Worm (Caenorhabditis elegans) whole organism, L4 larva: Measurements from ENCODE around the gene ZK632.11.
A peak's percentile ranks its signal among the peaks of the same experiment; 100 is the strongest.

Experiments used
- F26F4.8 ChIP-seq: fragments of 200-800 bp; sonication (Bioruptor generic); conservative IDR thresholded peaks from 2 replicates; pipeline ENCODE4 v1.3.6; 2022; ENCODE audit warnings: missing genetic modification characterization, missing compliant biosample characterization
- F37D6.2 ChIP-seq: sonication (generic microtip); optimal IDR thresholded peaks from 2 replicates; lab custom pipeline; 2016; ENCODE audit warnings: mild to moderate bottlenecking, missing genetic modification characterization, missing compliant biosample characterization
- F44E2.7 ChIP-seq: fragments of 200-800 bp; sonication (Bioruptor generic); IDR thresholded peaks from 2 replicates; pipeline ENCODE4 v2.1.2; 2022; ENCODE audit warnings: missing genetic modification characterization, missing compliant biosample characterization
- F49E8.2 ChIP-seq: sonication (generic microtip); optimal IDR thresholded peaks from 2 replicates; lab custom pipeline; 2016; ENCODE audit warnings: missing compliant biosample characterization, mild to moderate bottlenecking, missing genetic modification characterization, borderline replicate concordance
- R02D3.7 ChIP-seq: fragments of 150-350 bp; sonication (generic microtip); optimal IDR thresholded peaks from 3 replicates; lab custom pipeline; 2014; ENCODE audit warnings: missing biosample characterization, missing genetic modification characterization
- T26A8.4 ChIP-seq: fragments of 200-800 bp; sonication (Bioruptor generic); IDR thresholded peaks from 2 replicates; pipeline ENCODE4 v1.3.6; 2022; ENCODE audit warnings: missing genetic modification characterization, missing compliant biosample characterization
- Y105C5A.15 ChIP-seq: fragments of 200-800 bp; sonication (Bioruptor generic); IDR thresholded peaks from 2 replicates; pipeline ENCODE4 v1.3.6; 2022; ENCODE audit warnings: missing genetic modification characterization, missing compliant biosample characterization
- Y75B8A.6 ChIP-seq: fragments of 200-800 bp; sonication (Bioruptor generic); IDR thresholded peaks from 2 replicates; pipeline ENCODE4 v1.3.6; 2022; ENCODE audit warnings: missing genetic modification reagents, missing genetic modification characterization, missing compliant biosample characterization
- ZK546.5 ChIP-seq, 2 experiments: sonication (generic microtip); optimal IDR thresholded peaks; 2 replicates each; lab custom pipeline; 2017; ENCODE audit warnings: missing biosample characterization in 2 of 2, missing genetic modification characterization in 2 of 2
- ama-1 ChIP-seq: fragments of 150-350 bp; optimal IDR thresholded peaks from 2 replicates; lab custom pipeline; 2014; ENCODE audit warnings: inconsistent platforms, mixed read lengths
- ceh-28 ChIP-seq: fragments of 150-350 bp; optimal IDR thresholded peaks from 2 replicates; lab custom pipeline; 2014; ENCODE audit warnings: missing biosample characterization, missing genetic modification reagents, missing genetic modification characterization
- ceh-44 ChIP-seq: fragments of 200-800 bp; sonication (Bioruptor generic); IDR thresholded peaks from 2 replicates; pipeline ENCODE4 v1.3.6; 2022; ENCODE audit warnings: missing genetic modification reagents, missing genetic modification characterization, missing compliant biosample characterization
- ces-1 ChIP-seq: fragments of 150-350 bp; sonication (generic microtip); optimal IDR thresholded peaks from 4 replicates; lab custom pipeline; 2014; ENCODE audit warnings: missing biosample characterization, missing genetic modification reagents, missing genetic modification characterization
- cey-2 ChIP-seq: sonication (generic microtip); optimal IDR thresholded peaks from 3 replicates; lab custom pipeline; 2017; ENCODE audit warnings: missing genetic modification characterization, mild to moderate bottlenecking, missing compliant biosample characterization, antibody characterized with exemption, borderline replicate concordance; ENCODE audit not compliant: insufficient read depth
- daf-16 ChIP-seq, 3 experiments: sonication (generic microtip); optimal IDR thresholded peaks; 2 replicates each; lab custom pipeline; 2016 to 2017; ENCODE audit warnings: missing genetic modification characterization in 3 of 3, missing genetic modification reagents in 3 of 3, mild to moderate bottlenecking in 2 of 3, missing compliant biosample characterization in 2 of 3, missing biosample characterization in 1 of 3, moderate library complexity in 1 of 3
- daf-8 ChIP-seq: fragments of 200-800 bp; sonication (Bioruptor generic); IDR thresholded peaks from 2 replicates; pipeline ENCODE4 v1.3.6; 2022; ENCODE audit warnings: missing genetic modification characterization, missing compliant biosample characterization
- dmd-6 ChIP-seq: fragments of 200-800 bp; sonication (Bioruptor generic); IDR thresholded peaks from 2 replicates; pipeline ENCODE4 v1.3.6; 2022; ENCODE audit warnings: missing genetic modification reagents, missing genetic modification characterization, missing compliant biosample characterization
- dpl-1 ChIP-seq: fragments of 150-350 bp; optimal IDR thresholded peaks from 2 replicates; lab custom pipeline; 2014; ENCODE audit warnings: missing biosample characterization, missing genetic modification reagents, missing genetic modification characterization
- dve-1 ChIP-seq: sonication (generic microtip); optimal IDR thresholded peaks from 2 replicates; lab custom pipeline; 2017; ENCODE audit warnings: antibody characterized with exemption, mild to moderate bottlenecking, missing genetic modification characterization, missing compliant biosample characterization; ENCODE audit not compliant: insufficient read depth
- egl-43 ChIP-seq: fragments of 200-800 bp; sonication (Bioruptor generic); IDR thresholded peaks from 2 replicates; pipeline ENCODE4 v1.3.6; 2022; ENCODE audit warnings: missing genetic modification reagents, missing genetic modification characterization, missing compliant biosample characterization
- hlh-11 ChIP-seq: fragments of 200-800 bp; sonication (Bioruptor generic); optimal IDR thresholded peaks from 2 replicates; lab custom pipeline; 2018; ENCODE audit warnings: mild to moderate bottlenecking, missing genetic modification characterization, missing compliant biosample characterization
- hlh-30 ChIP-seq: sonication (generic microtip); optimal IDR thresholded peaks from 2 replicates; lab custom pipeline; 2017; ENCODE audit warnings: antibody characterized with exemption, mild to moderate bottlenecking, missing genetic modification characterization, missing compliant biosample characterization; ENCODE audit not compliant: insufficient read depth
- lin-1 ChIP-seq: fragments of 200-800 bp; sonication (Bioruptor generic); IDR thresholded peaks from 2 replicates; pipeline ENCODE4 v1.3.6; 2022; ENCODE audit warnings: missing genetic modification reagents, missing genetic modification characterization, missing compliant biosample characterization
- lin-13 ChIP-seq: fragments of 150-350 bp; optimal IDR thresholded peaks from 2 replicates; lab custom pipeline; 2014; ENCODE audit warnings: missing biosample characterization, missing genetic modification reagents, missing genetic modification characterization
- lin-15B ChIP-seq: fragments of 150-350 bp; sonication (generic microtip); optimal IDR thresholded peaks from 3 replicates; lab custom pipeline; 2014; ENCODE audit warnings: missing biosample characterization, missing genetic modification characterization
- lir-3 ChIP-seq: sonication (generic microtip); optimal IDR thresholded peaks from 2 replicates; lab custom pipeline; 2016; ENCODE audit warnings: mild to moderate bottlenecking, missing genetic modification characterization, missing compliant biosample characterization
- lsy-2 ChIP-seq, 2 experiments: fragments of 150-350 bp in 1 of 2; sonication (generic microtip) in 1 of 2; optimal IDR thresholded peaks; 2 replicates each; lab custom pipeline; 2014 to 2017; ENCODE audit warnings: missing biosample characterization in 2 of 2, missing genetic modification characterization in 2 of 2
- madf-9 ChIP-seq: fragments of 200-800 bp; sonication (Bioruptor generic); conservative IDR thresholded peaks from 2 replicates; pipeline ENCODE4 v1.3.6; 2022; ENCODE audit warnings: missing genetic modification reagents, missing genetic modification characterization, missing compliant biosample characterization
- mdl-1 ChIP-seq, 2 experiments: fragments of 150-350 bp in 1 of 2; sonication (generic microtip) in 1 of 2; optimal IDR thresholded peaks; 2 replicates each; lab custom pipeline; 2014 to 2017; ENCODE audit warnings: missing biosample characterization in 2 of 2, missing genetic modification characterization in 2 of 2
- mes-2 ChIP-seq: sonication (generic microtip); optimal IDR thresholded peaks from 2 replicates; lab custom pipeline; 2016; ENCODE audit warnings: missing genotype, mild to moderate bottlenecking, missing genetic modification characterization, missing compliant biosample characterization; ENCODE audit not compliant: poor library complexity, severe bottlenecking
- nhr-25 ChIP-seq: sonication (generic microtip); optimal IDR thresholded peaks from 2 replicates; lab custom pipeline; 2017; ENCODE audit warnings: missing genetic modification characterization, mild to moderate bottlenecking, missing compliant biosample characterization, antibody characterized with exemption, moderate library complexity, borderline replicate concordance; ENCODE audit not compliant: insufficient read depth
- nhr-28 ChIP-seq: fragments of 150-350 bp; optimal IDR thresholded peaks from 2 replicates; lab custom pipeline; 2014; ENCODE audit warnings: missing biosample characterization, missing genetic modification characterization
- pha-4 ChIP-seq, 2 experiments: fragments of 150-350 bp in 1 of 2; fragments of 200-800 bp in 1 of 2; sonication (Bioruptor generic) in 1 of 2; IDR thresholded peaks in 1 of 2; optimal IDR thresholded peaks in 1 of 2; 2 replicates each; pipeline versions ENCODE4 v1.3.6 to Lab custom; 2014 to 2022; ENCODE audit warnings: missing genetic modification characterization in 2 of 2, missing genetic modification reagents in 2 of 2, missing biosample characterization in 1 of 2, missing compliant biosample characterization in 1 of 2
- pqm-1 ChIP-seq: sonication (generic microtip); optimal IDR thresholded peaks from 2 replicates; lab custom pipeline; 2017; ENCODE audit warnings: missing biosample characterization, missing genetic modification characterization
- set-16 ChIP-seq: fragments of 200-800 bp; sonication (Bioruptor generic); IDR thresholded peaks from 2 replicates; pipeline ENCODE4 v1.3.6; 2022; ENCODE audit warnings: missing genetic modification reagents, missing genetic modification characterization, missing compliant biosample characterization
- skn-1 ChIP-seq: fragments of 150-350 bp; optimal IDR thresholded peaks from 2 replicates; lab custom pipeline; 2014; ENCODE audit warnings: missing biosample characterization, missing genetic modification characterization
- snpc-1.2 ChIP-seq: fragments of 200-800 bp; sonication (Bioruptor generic); IDR thresholded peaks from 2 replicates; pipeline ENCODE4 v1.3.6; 2022; ENCODE audit warnings: missing genetic modification reagents, missing genetic modification characterization, missing compliant biosample characterization
- unc-62 ChIP-seq, 3 experiments: fragments of 150-350 bp in 1 of 3; sonication (generic microtip); optimal IDR thresholded peaks in 2 of 3; peaks in 1 of 3; 1 replicate in 1 of 3; 2 replicates in 2 of 3; lab custom pipeline; 2014 to 2017; ENCODE audit warnings: missing biosample characterization in 3 of 3, missing genetic modification characterization in 3 of 3, missing genetic modification reagents in 3 of 3, missing genotype in 1 of 3
- vab-7 ChIP-seq: fragments of 200-800 bp; sonication (Bioruptor generic); IDR thresholded peaks from 2 replicates; pipeline ENCODE4 v1.3.6; 2022; ENCODE audit warnings: missing genetic modification reagents, missing genetic modification characterization, missing compliant biosample characterization
- zag-1 ChIP-seq: fragments of 150-350 bp; optimal IDR thresholded peaks from 2 replicates; lab custom pipeline; 2014; ENCODE audit warnings: missing biosample characterization, missing genetic modification characterization
- zip-11 ChIP-seq: fragments of 200-800 bp; sonication (Bioruptor generic); IDR thresholded peaks from 2 replicates; pipeline ENCODE4 v1.3.6; 2022; ENCODE audit warnings: missing genetic modification characterization, missing compliant biosample characterization
- zip-2 ChIP-seq: fragments of 150-350 bp; optimal IDR thresholded peaks from 2 replicates; lab custom pipeline; 2014; ENCODE audit warnings: missing biosample characterization, missing genetic modification characterization
- ztf-11 ChIP-seq: fragments of 150-350 bp; optimal IDR thresholded peaks from 2 replicates; lab custom pipeline; 2014; ENCODE audit warnings: missing biosample characterization, missing genetic modification characterization

The ZK632.11 gene

DNA sequence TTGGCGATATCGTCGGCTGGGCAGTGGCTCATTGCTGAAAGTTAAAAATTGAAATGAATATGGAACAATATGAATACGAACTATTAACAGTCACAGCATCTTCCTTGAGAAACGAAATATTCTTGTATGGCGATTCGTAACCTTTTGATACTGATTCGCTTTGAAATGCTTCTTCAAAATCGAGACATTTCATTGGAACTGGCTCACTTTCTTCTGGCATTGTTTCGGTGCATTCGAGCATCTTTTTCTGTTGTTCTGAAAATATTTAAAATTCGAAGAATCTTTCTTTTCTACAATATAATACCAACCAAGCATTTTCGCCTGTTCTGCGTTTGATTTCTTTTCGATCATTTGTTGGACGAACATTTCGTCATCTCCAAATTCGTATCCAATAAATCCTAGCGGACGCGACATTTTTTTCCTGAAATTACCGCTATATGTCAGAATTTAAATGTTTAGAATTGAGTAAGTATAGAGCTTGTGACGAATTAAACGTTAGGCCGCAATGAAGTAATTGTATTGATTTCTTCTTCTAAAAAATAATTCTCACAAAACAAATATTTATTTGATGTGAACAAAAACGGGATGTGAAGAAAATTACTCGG, 3.3 kb upstream of the ZK632.11 start, which contains the start of gene lin-52 (continued):
- TF ChIP-seq ama-1 = peak; percentile 70
- TF ChIP-seq nhr-25 = no peak
- TF ChIP-seq cey-2 (tag; lab: Kevin White, UChicago) = no peak
- no peak for TF ChIP-seq lir-3 (tag; lab: Kevin White, UChicago)
- TF ChIP-seq skn-1 (tag; lab: Kevin White, UChicago) = no peak
- no peak for TF ChIP-seq zip-2

DNA sequence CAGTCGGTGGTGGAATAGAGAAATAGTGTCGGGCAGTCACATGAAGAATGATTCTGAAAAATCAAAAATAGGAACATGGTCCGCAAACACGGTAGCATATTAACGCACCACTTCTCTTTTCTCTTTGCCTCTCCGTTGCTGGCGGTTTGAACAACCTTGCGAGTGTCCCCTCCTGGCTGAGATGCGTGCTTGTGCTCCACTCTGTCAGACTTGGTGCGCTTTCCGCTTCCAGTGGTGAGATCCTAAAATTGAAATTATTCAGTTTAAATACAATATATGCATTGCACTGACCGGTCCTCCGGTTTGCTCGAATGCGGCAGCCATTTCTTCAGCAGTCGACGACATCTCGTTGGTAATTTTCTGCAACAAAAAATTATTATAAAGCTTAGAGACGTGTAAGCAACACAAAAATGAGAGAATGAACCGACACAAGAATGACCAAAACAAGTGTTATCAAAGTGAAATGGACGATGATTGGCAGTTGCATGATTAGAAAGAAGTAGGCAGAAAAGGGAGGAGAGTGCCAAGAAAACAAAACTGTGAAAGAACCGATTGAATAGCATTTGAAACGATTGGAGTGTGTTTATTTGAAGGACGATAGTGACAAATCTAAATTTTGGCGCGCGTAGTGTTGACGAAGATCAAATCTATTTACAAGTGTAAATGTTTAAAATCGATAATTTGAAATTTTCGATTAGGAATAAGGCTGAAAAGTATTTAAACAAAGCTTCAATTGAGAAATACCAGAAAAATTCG, 2.5 kb upstream of the ZK632.11 start, which contains the start of gene ZK632.9:
ZK632.9 (minus strand) TSS at position 360 of the 756 bp plus-strand sequence.
- TF ChIP-seq daf-16 (GFP tag; optimal IDR thresholded peaks at IDR 0.05; lab: Kevin White, UChicago) (no peak), daf-16 (tag; optimal IDR thresholded peaks at IDR 0.05; lab: Kevin White, UChicago) (peak; percentile 94), vab-7 (GFP tag; lab: Robert Waterston, UW) (no peak), hlh-11 (tag; lab: Kevin White, UChicago) (peak; percentile 41), set-16 (GFP tag; lab: Robert Waterston, UW) (0 out of 2 replicates have a peak, but pooled peaks have one; percentile 16), dve-1 (tag; lab: Kevin White, UChicago) (peak; percentile 54), mes-2 (tag; lab: Kevin White, UChicago) (peak; percentile 33), Y75B8A.6 (GFP tag; lab: Robert Waterston, UW) (peak; percentile 70; the same call in 1 of the 2 replicates), ceh-44 (GFP tag; lab: Robert Waterston, UW) (no peak), dpl-1 (GFP tag; lab: Kevin White, UChicago) (peak; percentile 10), dmd-6 (GFP tag; lab: Robert Waterston, UW) (peak; percentile 48), egl-43 (peak; percentile 54), T26A8.4 (GFP tag; lab: Robert Waterston, UW) (peak; percentile 41; the same call in 1 of the 2 replicates), mdl-1 (tag; optimal IDR thresholded peaks at IDR 0.05; lab: Kevin White, UChicago) (no peak), pha-4 (GFP tag; IDR thresholded peaks at IDR 0.05; lab: Robert Waterston, UW) (0 out of 2 replicates have a peak, but pooled peaks have one; percentile 32), pha-4 (tag; optimal IDR thresholded peaks at IDR 0.05; lab: Kevin White, UChicago) (no peak), ceh-28 (tag; lab: Kevin White, UChicago) (peak; percentile 26), pqm-1 (no peak), nhr-28 (tag; lab: Kevin White, UChicago) (peak; percentile 63), Y105C5A.15 (GFP tag; lab: Robert Waterston, UW) (0 out of 2 replicates have a peak, but pooled peaks have one; percentile 25), snpc-1.2 (GFP tag; lab: Robert Waterston, UW) (0 out of 2 replicates have a peak, but pooled peaks have one; percentile 34), unc-62 (GFP tag; optimal IDR thresholded peaks at IDR 0.05 in 1 of 2; lab: Kevin White, UChicago) (peak in 1 of 2 experiments; percentile 56), unc-62 (tag; optimal IDR thresholded peaks at IDR 0.05; lab: Kevin White, UChicago) (no peak)

DNA sequence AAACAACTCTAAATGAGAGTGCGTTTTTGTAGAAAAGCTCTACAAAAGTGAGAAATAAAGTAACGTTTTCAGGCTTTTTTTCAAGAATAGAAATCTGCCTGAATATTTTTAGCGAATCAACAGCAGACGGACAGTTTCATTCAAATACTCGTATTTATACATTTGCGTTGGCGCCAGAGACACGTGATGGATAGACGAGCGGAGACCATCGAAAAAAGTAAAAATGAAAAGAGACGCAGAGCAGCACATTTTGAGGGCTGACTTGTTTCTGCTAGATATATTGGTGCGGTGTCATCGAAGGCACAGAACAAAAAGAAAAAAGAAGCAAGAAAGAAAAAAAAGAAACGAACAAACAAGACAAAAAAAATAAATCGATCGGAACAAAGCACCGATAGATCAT, 1.7 kb upstream of the ZK632.11 start:
- TF ChIP-seq lin-1 (GFP tag; lab: Robert Waterston, UW) = 0 out of 2 replicates have a peak, but pooled peaks have one; percentile 45
- TF ChIP-seq F37D6.2 (tag; lab: Kevin White, UChicago) = no peak
- no peak for TF ChIP-seq R02D3.7 (tag; lab: Kevin White, UChicago)
- TF ChIP-seq ceh-44 (GFP tag; lab: Robert Waterston, UW) = no peak
- TF ChIP-seq ztf-11 (tag; lab: Kevin White, UChicago) = no peak
- TF ChIP-seq hlh-30 = peak; percentile 92
- TF ChIP-seq zag-1 (tag; lab: Kevin White, UChicago) = no peak
- TF ChIP-seq F44E2.7 (GFP tag; lab: Robert Waterston, UW) = no peak
- TF ChIP-seq ZK546.5 (tag; optimal IDR thresholded peaks at IDR 0.05; lab: Kevin White, UChicago) = no peak
- TF ChIP-seq ces-1 = no peak
- TF ChIP-seq lin-15B (tag; lab: Kevin White, UChicago) = no peak
- no peak for TF ChIP-seq F26F4.8 (GFP tag; lab: Robert Waterston, UW)
- TF ChIP-seq daf-8 = no peak
- TF ChIP-seq madf-9 (GFP tag; lab: Robert Waterston, UW) = no peak
- TF ChIP-seq F49E8.2 (tag; lab: Kevin White, UChicago) = no peak
- peak; percentile 56 for TF ChIP-seq mes-2 (tag; lab: Kevin White, UChicago)
- no peak for TF ChIP-seq ceh-28 (tag; lab: Kevin White, UChicago)
- TF ChIP-seq lsy-2 (tag; optimal IDR thresholded peaks at IDR 0.05; lab: Kevin White, UChicago) = peak in 1 of 2 experiments; percentile 82
- no peak for TF ChIP-seq zip-11 (GFP tag; lab: Robert Waterston, UW)
- TF ChIP-seq lin-13 (GFP tag; lab: Kevin White, UChicago) = peak; percentile 5
